Fruit fly (Drosophila melanogaster) whole organism, embryonic: ENCODE data around the gene CG5103.
A peak's percentile ranks its signal among the peaks of the same experiment; 100 is the strongest.

Experiments
- Abd-B ChIP-seq: fragments of 200-800 bp; sonication (Bioruptor generic); optimal IDR thresholded peaks from 2 replicates; lab custom pipeline; 2018; ENCODE audit warnings: missing biosample characterization, mild to moderate bottlenecking, missing genetic modification characterization, moderate library complexity
- Adf1 ChIP-seq: fragments of 200-800 bp; sonication (Bioruptor generic); IDR thresholded peaks from 2 replicates; pipeline ENCODE4 v1.3.6; 2022; ENCODE audit warnings: missing biosample characterization, missing genetic modification characterization
- CG10543 ChIP-seq: fragments of 200-800 bp; sonication (Bioruptor generic); optimal IDR thresholded peaks from 3 replicates; lab custom pipeline; 2017; ENCODE audit warnings: missing biosample characterization, mild to moderate bottlenecking, missing genetic modification characterization, moderate library complexity
- CG13123 ChIP-seq: fragments of 200-800 bp; sonication (Bioruptor generic); optimal IDR thresholded peaks from 2 replicates; lab custom pipeline; 2016; ENCODE audit warnings: missing biosample characterization, missing genetic modification characterization
- CG13775 ChIP-seq: fragments of 200-800 bp; sonication (Bioruptor generic); optimal IDR thresholded peaks from 3 replicates; lab custom pipeline; 2017; ENCODE audit warnings: missing biosample characterization, mild to moderate bottlenecking, missing genetic modification characterization
- CG13894 ChIP-seq: fragments of 200-800 bp; sonication (Bioruptor generic); optimal IDR thresholded peaks from 3 replicates; lab custom pipeline; 2018; ENCODE audit warnings: missing biosample characterization, mild to moderate bottlenecking, missing genetic modification characterization, moderate library complexity
- CG15514 ChIP-seq: fragments of 200-800 bp; sonication (Bioruptor generic); optimal IDR thresholded peaks from 3 replicates; lab custom pipeline; 2017; ENCODE audit warnings: missing biosample characterization, missing genetic modification characterization, mild to moderate bottlenecking, moderate library complexity, missing genetic modification reagents
- CG15696 ChIP-seq: fragments of 200-800 bp; sonication (Bioruptor generic); optimal IDR thresholded peaks from 2 replicates; lab custom pipeline; 2019; ENCODE audit warnings: missing biosample characterization, mild to moderate bottlenecking, missing genetic modification characterization, moderate library complexity
- CG1603 ChIP-seq: fragments of 200-800 bp; sonication (Bioruptor generic); optimal IDR thresholded peaks from 2 replicates; lab custom pipeline; 2019; ENCODE audit warnings: missing biosample characterization, mild to moderate bottlenecking, missing genetic modification characterization, moderate library complexity
- CG17568 ChIP-seq: fragments of 200-800 bp; sonication (Bioruptor generic); optimal IDR thresholded peaks from 2 replicates; lab custom pipeline; 2018; ENCODE audit warnings: missing biosample characterization, mild to moderate bottlenecking, missing genetic modification characterization, moderate library complexity
- CG17612 ChIP-seq: fragments of 200-800 bp; sonication (Bioruptor generic); IDR thresholded peaks from 2 replicates; pipeline ENCODE4 v1.3.6; 2022; ENCODE audit warnings: missing biosample characterization, missing genetic modification characterization
- CG17829 ChIP-seq: fragments of 200-800 bp; optimal IDR thresholded peaks from 2 replicates; lab custom pipeline; 2019; ENCODE audit warnings: missing biosample characterization, mild to moderate bottlenecking, missing genetic modification characterization, moderate library complexity
- CG31365 ChIP-seq: fragments of 200-800 bp; sonication (Bioruptor generic); optimal IDR thresholded peaks from 2 replicates; lab custom pipeline; 2018; ENCODE audit warnings: missing biosample characterization, mild to moderate bottlenecking, missing genetic modification characterization
- CG31388 ChIP-seq: fragments of 200-800 bp; sonication (Bioruptor generic); optimal IDR thresholded peaks from 2 replicates; lab custom pipeline; 2016; ENCODE audit warnings: missing biosample characterization, missing genetic modification characterization
- CG3995 ChIP-seq: fragments of 200-800 bp; sonication (Bioruptor generic); optimal IDR thresholded peaks from 3 replicates; lab custom pipeline; 2016; ENCODE audit warnings: missing biosample characterization, missing genetic modification characterization
- CG42726 ChIP-seq: fragments of 200-800 bp; sonication (Bioruptor generic); IDR thresholded peaks from 2 replicates; pipeline ENCODE4 v1.3.6; 2022; ENCODE audit warnings: missing biosample characterization, missing genetic modification characterization; ENCODE audit not compliant: partially characterized antibody
- CG4404 ChIP-seq: fragments of 200-800 bp; sonication (Bioruptor generic); IDR thresholded peaks from 2 replicates; pipeline ENCODE4 v1.3.6; 2022; ENCODE audit warnings: missing biosample characterization, missing genetic modification characterization
- CG6683 ChIP-seq: fragments of 200-800 bp; sonication (Bioruptor generic); optimal IDR thresholded peaks from 2 replicates; lab custom pipeline; 2017; ENCODE audit warnings: missing biosample characterization, mild to moderate bottlenecking, missing genetic modification characterization, missing genetic modification reagents
- CG7556 ChIP-seq: fragments of 200-800 bp; sonication (Bioruptor generic); optimal IDR thresholded peaks from 2 replicates; lab custom pipeline; 2017; ENCODE audit warnings: missing biosample characterization, mild to moderate bottlenecking, missing genetic modification characterization
- CG8089 ChIP-seq: fragments of 200-800 bp; sonication (Bioruptor generic); optimal IDR thresholded peaks from 3 replicates; lab custom pipeline; 2016; ENCODE audit warnings: missing biosample characterization, missing genetic modification characterization
- D ChIP-seq, 2 experiments: fragments of 200-800 bp in 1 of 2; fragments of >200 bp in 1 of 2; sonication (Bioruptor generic) in 1 of 2; optimal IDR thresholded peaks; 2 replicates in 1 of 2; 3 replicates in 1 of 2; lab custom pipeline; 2017; ENCODE audit warnings: mild to moderate bottlenecking in 1 of 2, missing biosample characterization in 1 of 2, missing genetic modification characterization in 1 of 2, missing genetic modification reagents in 1 of 2
- Ets65A ChIP-seq: fragments of 200-800 bp; sonication (Bioruptor generic); peaks from one replicate; lab custom pipeline; 2016; ENCODE audit warnings: missing biosample characterization, missing genetic modification characterization
- H2.0 ChIP-seq: fragments of 200-800 bp; sonication (Bioruptor generic); IDR thresholded peaks from 2 replicates; pipeline ENCODE4 v1.3.6; 2022; ENCODE audit warnings: missing biosample characterization, missing genetic modification characterization
- Hey ChIP-seq: fragments of 200-800 bp; sonication (Bioruptor generic); optimal IDR thresholded peaks from 3 replicates; lab custom pipeline; 2018; ENCODE audit warnings: missing biosample characterization, mild to moderate bottlenecking, missing genetic modification characterization
- Hr39 ChIP-seq: fragments of >200 bp; optimal IDR thresholded peaks from 2 replicates; lab custom pipeline; 2017
- Ptx1 ChIP-seq: fragments of 200-800 bp; sonication (Bioruptor generic); IDR thresholded peaks from 2 replicates; pipeline ENCODE4 v1.3.6; 2022; ENCODE audit warnings: missing biosample characterization, missing genetic modification characterization
- Sox100B ChIP-seq: fragments of 200-800 bp; sonication (Bioruptor generic); optimal IDR thresholded peaks from 3 replicates; lab custom pipeline; 2018; ENCODE audit warnings: missing biosample characterization, mild to moderate bottlenecking, missing genetic modification characterization
- abd-A ChIP-seq: fragments of 200-800 bp; sonication (Bioruptor generic); optimal IDR thresholded peaks from 3 replicates; lab custom pipeline; 2019; ENCODE audit warnings: missing biosample characterization, mild to moderate bottlenecking, missing genetic modification characterization, moderate library complexity
- ato ChIP-seq: fragments of 200-800 bp; sonication (Bioruptor generic); IDR thresholded peaks from 2 replicates; pipeline ENCODE4 v1.3.6; 2022; ENCODE audit warnings: missing biosample characterization, missing genetic modification characterization; ENCODE audit not compliant: partially characterized antibody
- cas ChIP-seq: fragments of 200-800 bp; sonication (Bioruptor generic); IDR thresholded peaks from 2 replicates; pipeline ENCODE4 v1.3.6; 2022; ENCODE audit warnings: missing biosample characterization, missing genetic modification characterization
- chif ChIP-seq, 2 experiments: fragments of 200-800 bp; sonication (Bioruptor generic); optimal IDR thresholded peaks; 3 replicates each; lab custom pipeline; 2016; ENCODE audit warnings: missing biosample characterization in 2 of 2, missing genetic modification characterization in 2 of 2
- chn ChIP-seq: fragments of 200-800 bp; sonication (Bioruptor generic); optimal IDR thresholded peaks from 2 replicates; lab custom pipeline; 2016; ENCODE audit warnings: missing biosample characterization, missing genetic modification characterization
- crc ChIP-seq: fragments of 200-800 bp; sonication (Bioruptor generic); optimal IDR thresholded peaks from 2 replicates; lab custom pipeline; 2016; ENCODE audit warnings: missing biosample characterization, missing genetic modification characterization
- crp ChIP-seq, 2 experiments: fragments of 200-800 bp; sonication (Bioruptor generic); optimal IDR thresholded peaks; 2 replicates in 1 of 2; 3 replicates in 1 of 2; lab custom pipeline; 2017; ENCODE audit warnings: missing biosample characterization in 2 of 2, missing genetic modification characterization in 2 of 2, mild to moderate bottlenecking in 1 of 2, moderate library complexity in 1 of 2
- exex ChIP-seq: fragments of 200-800 bp; sonication (Bioruptor generic); optimal IDR thresholded peaks from 4 replicates; lab custom pipeline; 2018; ENCODE audit warnings: missing biosample characterization, mild to moderate bottlenecking, missing genetic modification characterization, moderate library complexity
- fd3F ChIP-seq: fragments of 200-800 bp; sonication (Bioruptor generic); optimal IDR thresholded peaks from 2 replicates; lab custom pipeline; 2018; ENCODE audit warnings: missing biosample characterization, mild to moderate bottlenecking, missing genetic modification characterization, moderate library complexity
- fd96Cb ChIP-seq: fragments of 200-800 bp; sonication (Bioruptor generic); optimal IDR thresholded peaks from 2 replicates; lab custom pipeline; 2018; ENCODE audit warnings: missing biosample characterization, mild to moderate bottlenecking, missing genetic modification characterization, moderate library complexity
- gcm2 ChIP-seq: fragments of 200-800 bp; sonication (Bioruptor generic); optimal IDR thresholded peaks from 2 replicates; lab custom pipeline; 2016; ENCODE audit warnings: missing biosample characterization, missing genetic modification characterization
- gem ChIP-seq: fragments of 200-800 bp; sonication (Bioruptor generic); optimal IDR thresholded peaks from 2 replicates; lab custom pipeline; 2019; ENCODE audit warnings: missing biosample characterization, mild to moderate bottlenecking, missing genetic modification characterization, moderate library complexity
- gsb ChIP-seq: fragments of 200-800 bp; sonication (Bioruptor generic); IDR thresholded peaks from 2 replicates; pipeline ENCODE4 v1.3.6; 2022; ENCODE audit warnings: missing biosample characterization, missing genetic modification characterization
- gsb-n ChIP-seq: fragments of 200-800 bp; sonication (Bioruptor generic); optimal IDR thresholded peaks from 3 replicates; lab custom pipeline; 2018; ENCODE audit warnings: missing biosample characterization, mild to moderate bottlenecking, missing genetic modification characterization
- her ChIP-seq: fragments of 200-800 bp; sonication (Bioruptor generic); optimal IDR thresholded peaks from 2 replicates; lab custom pipeline; 2016; ENCODE audit warnings: missing biosample characterization, missing genetic modification characterization
- jigr1 ChIP-seq: fragments of 200-800 bp; sonication (Bioruptor generic); IDR thresholded peaks from 3 replicates; pipeline ENCODE4 v1.3.6; 2022; ENCODE audit warnings: missing biosample characterization, missing genetic modification characterization
- nmo ChIP-seq: fragments of 200-800 bp; sonication (Bioruptor generic); optimal IDR thresholded peaks from 2 replicates; lab custom pipeline; 2018; ENCODE audit warnings: missing biosample characterization, mild to moderate bottlenecking, missing genetic modification characterization, moderate library complexity
- pita ChIP-seq: fragments of 200-800 bp; sonication (Bioruptor generic); optimal IDR thresholded peaks from 2 replicates; lab custom pipeline; 2017; ENCODE audit warnings: missing biosample characterization, mild to moderate bottlenecking, missing genetic modification characterization
- run ChIP-seq: fragments of 200-800 bp; sonication (Bioruptor generic); optimal IDR thresholded peaks from 3 replicates; lab custom pipeline; 2018; ENCODE audit warnings: missing biosample characterization, mild to moderate bottlenecking, missing genetic modification characterization
- sens ChIP-seq: fragments of 200-800 bp; sonication (Bioruptor generic); peaks from one replicate; lab custom pipeline; 2016; ENCODE audit warnings: missing biosample characterization, missing genetic modification characterization
- seq ChIP-seq: fragments of 200-800 bp; sonication (Bioruptor generic); IDR thresholded peaks from 2 replicates; pipeline ENCODE4 v1.3.6; 2022; ENCODE audit warnings: missing biosample characterization, missing genetic modification characterization
- sqz ChIP-seq: fragments of 200-800 bp; sonication (Bioruptor generic); optimal IDR thresholded peaks from 3 replicates; lab custom pipeline; 2018; ENCODE audit warnings: missing biosample characterization, mild to moderate bottlenecking, missing genetic modification characterization
- sr ChIP-seq: fragments of 200-800 bp; sonication (Bioruptor generic); IDR thresholded peaks from 3 replicates; pipeline ENCODE4 v1.3.6; 2022; ENCODE audit warnings: missing biosample characterization, missing genetic modification characterization
- yki ChIP-seq: fragments of >200 bp; optimal IDR thresholded peaks from 3 replicates; lab custom pipeline; 2018
- zen2 ChIP-seq: fragments of 200-800 bp; sonication (Bioruptor generic); IDR thresholded peaks from 3 replicates; pipeline ENCODE4 v1.3.6; 2022; ENCODE audit warnings: missing biosample characterization, missing genetic modification characterization; ENCODE audit not compliant: partially characterized antibody

CG5103 gene

dm6 chr3L:18243152-18243551, 50.9 kb downstream of the CG5103 start (continued):
- TF ChIP-seq CG13775 (GFP tag; lab: Kevin White, UChicago) (no peak), crc (GFP tag; lab: Kevin White, UChicago) (no peak), Adf1 (no peak), CG7556 (GFP tag; lab: Kevin White, UChicago) (peak; percentile 0), ato (GFP tag; lab: Robert Waterston, UW) (no peak), H2.0 (no peak), seq (GFP tag; lab: Robert Waterston, UW) (no peak), Ptx1 (GFP tag; lab: Robert Waterston, UW) (peak; percentile 35; the same call in 1 of the 2 replicates), run (tag; lab: Kevin White, UChicago) (no peak), zen2 (GFP tag; lab: Robert Waterston, UW) (no peak), sqz (GFP tag; lab: Kevin White, UChicago) (no peak), crp (GFP tag; optimal IDR thresholded peaks at IDR 0.05; lab: Kevin White, UChicago) (no peak), CG13894 (tag; lab: Kevin White, UChicago) (no peak), her (GFP tag; lab: Kevin White, UChicago) (no peak), gsb-n (tag; lab: Kevin White, UChicago) (peak; percentile 15), Sox100B (GFP tag; lab: Kevin White, UChicago) (peak; percentile 46), Abd-B (GFP tag; lab: Kevin White, UChicago) (peak; percentile 21), CG17568 (GFP tag; lab: Kevin White, UChicago) (no peak), CG31365 (tag; lab: Kevin White, UChicago) (no peak), gsb (no peak), fd96Cb (tag; lab: Kevin White, UChicago) (peak; percentile 37), CG31388 (GFP tag; lab: Kevin White, UChicago) (no peak), fd3F (no peak), CG13123 (no peak), CG4404 (GFP tag; lab: Robert Waterston, UW) (peak; percentile 51), yki (no peak), abd-A (tag; lab: Kevin White, UChicago) (no peak), CG17829 (tag; lab: Kevin White, UChicago) (peak; percentile 53), CG6683 (GFP tag; lab: Kevin White, UChicago) (no peak), CG15514 (no peak), exex (no peak), CG8089 (GFP tag; lab: Kevin White, UChicago) (no peak), sens (GFP tag; lab: Kevin White, UChicago) (peak; percentile 66), CG10543 (no peak), nmo (GFP tag; lab: Kevin White, UChicago) (no peak), gem (peak; percentile 67), CG17612 (GFP tag; lab: Robert Waterston, UW) (no peak), chif (GFP tag; optimal IDR thresholded peaks at IDR 0.05; lab: Kevin White, UChicago) (no peak), CG15696 (tag; lab: Kevin White, UChicago) (peak; percentile 52), chn (GFP tag; lab: Kevin White, UChicago) (no peak), jigr1 (GFP tag; lab: Robert Waterston, UW) (no peak), D (optimal IDR thresholded peaks at IDR 0.05; lab: Kevin White, UChicago) (no peak), D (GFP tag; optimal IDR thresholded peaks at IDR 0.05; lab: Kevin White, UChicago) (peak; percentile 43), gcm2 (GFP tag; lab: Kevin White, UChicago) (no peak), CG42726 (GFP tag; lab: Robert Waterston, UW) (no peak), Ets65A (GFP tag; lab: Kevin White, UChicago) (peak; percentile 57), sr (GFP tag; lab: Robert Waterston, UW) (no peak), pita (GFP tag; lab: Kevin White, UChicago) (no peak), CG3995 (GFP tag; lab: Kevin White, UChicago) (no peak), cas (GFP tag; lab: Robert Waterston, UW) (no peak), CG1603 (no peak), Hey (no peak), Hr39 (lab: Kevin White, UChicago) (no peak)
